Fruit fly (Drosophila melanogaster) whole organism, embryonic: ENCODE data around the gene chic.

Source experiments
- Adf1 ChIP-seq: fragments of 200-800 bp; sonication (Bioruptor generic); IDR thresholded peaks from 2 replicates; pipeline ENCODE4 v1.3.6; 2022; ENCODE audit warnings: missing biosample characterization, missing genetic modification characterization
- Asciz ChIP-seq: fragments of 200-800 bp; sonication (Bioruptor generic); optimal IDR thresholded peaks from 2 replicates; lab custom pipeline; 2017; ENCODE audit warnings: missing biosample characterization, mild to moderate bottlenecking, missing genetic modification characterization, missing genetic modification reagents
- CG1024 ChIP-seq: fragments of 200-800 bp; sonication (Bioruptor generic); IDR thresholded peaks from 2 replicates; pipeline ENCODE4 v1.3.6; 2022; ENCODE audit warnings: missing biosample characterization, missing genetic modification characterization
- CG11560 ChIP-seq: fragments of 200-800 bp; sonication (Bioruptor generic); IDR thresholded peaks from 3 replicates; pipeline ENCODE4 v1.3.6; 2022; ENCODE audit warnings: missing biosample characterization, missing genetic modification characterization
- CG11723 ChIP-seq: fragments of 200-800 bp; sonication (Bioruptor generic); optimal IDR thresholded peaks from 2 replicates; lab custom pipeline; 2017; ENCODE audit warnings: missing biosample characterization, mild to moderate bottlenecking, missing genetic modification characterization
- CG12104 ChIP-seq: fragments of 200-800 bp; sonication (Bioruptor generic); optimal IDR thresholded peaks from 3 replicates; lab custom pipeline; 2016; ENCODE audit warnings: missing biosample characterization, missing genetic modification characterization
- CG12155 ChIP-seq: fragments of 200-800 bp; sonication (Bioruptor generic); optimal IDR thresholded peaks from 3 replicates; lab custom pipeline; 2016; ENCODE audit warnings: missing biosample characterization, missing genetic modification characterization
- CG12299 ChIP-seq: fragments of 200-800 bp; sonication (Bioruptor generic); optimal IDR thresholded peaks from 2 replicates; lab custom pipeline; 2018; ENCODE audit warnings: missing biosample characterization, mild to moderate bottlenecking, missing genetic modification characterization
- CG12769 ChIP-seq: fragments of 200-800 bp; sonication (Bioruptor generic); optimal IDR thresholded peaks from 2 replicates; lab custom pipeline; 2019; ENCODE audit warnings: missing biosample characterization, mild to moderate bottlenecking, missing genetic modification characterization, moderate library complexity
- CG15601 ChIP-seq: fragments of 200-800 bp; sonication (Bioruptor generic); optimal IDR thresholded peaks from 3 replicates; lab custom pipeline; 2019; ENCODE audit warnings: missing biosample characterization, mild to moderate bottlenecking, missing genetic modification characterization, moderate library complexity
- CG1602 ChIP-seq: fragments of 200-800 bp; sonication (Bioruptor generic); optimal IDR thresholded peaks from 3 replicates; lab custom pipeline; 2016; ENCODE audit warnings: missing biosample characterization, missing genetic modification characterization
- CG17568 ChIP-seq: fragments of 200-800 bp; sonication (Bioruptor generic); optimal IDR thresholded peaks from 2 replicates; lab custom pipeline; 2018; ENCODE audit warnings: missing biosample characterization, mild to moderate bottlenecking, missing genetic modification characterization, moderate library complexity
- CG17802 ChIP-seq: fragments of 200-800 bp; sonication (Bioruptor generic); optimal IDR thresholded peaks from 2 replicates; lab custom pipeline; 2018; ENCODE audit warnings: missing biosample characterization, mild to moderate bottlenecking, missing genetic modification characterization, moderate library complexity
- CG2120 ChIP-seq: fragments of 200-800 bp; sonication (Bioruptor generic); optimal IDR thresholded peaks from 3 replicates; lab custom pipeline; 2016; ENCODE audit warnings: missing biosample characterization, missing genetic modification characterization
- CG3065 ChIP-seq: fragments of 200-800 bp; sonication (Bioruptor generic); optimal IDR thresholded peaks from 2 replicates; lab custom pipeline; 2016; ENCODE audit warnings: missing biosample characterization, missing genetic modification characterization
- CG31441 ChIP-seq: fragments of 200-800 bp; sonication (Bioruptor generic); IDR thresholded peaks from 2 replicates; pipeline ENCODE4 v1.3.6; 2022; ENCODE audit warnings: missing biosample characterization, missing genetic modification characterization
- CG34224 ChIP-seq: fragments of 200-800 bp; sonication (Bioruptor generic); IDR thresholded peaks from 3 replicates; pipeline ENCODE4 v1.3.6; 2022; ENCODE audit warnings: missing biosample characterization, missing genetic modification characterization; ENCODE audit not compliant: partially characterized antibody
- CG3847 ChIP-seq: fragments of 200-800 bp; sonication (Bioruptor generic); IDR thresholded peaks from 2 replicates; pipeline ENCODE4 v1.3.6; 2022; ENCODE audit warnings: missing biosample characterization, missing genetic modification characterization
- CG4282 ChIP-seq: fragments of 200-800 bp; sonication (Bioruptor generic); optimal IDR thresholded peaks from 2 replicates; lab custom pipeline; 2016; ENCODE audit warnings: missing biosample characterization, missing genetic modification characterization
- CG4617 ChIP-seq: fragments of 200-800 bp; sonication (Bioruptor generic); optimal IDR thresholded peaks from 3 replicates; lab custom pipeline; 2016; ENCODE audit warnings: missing biosample characterization, missing genetic modification characterization, borderline replicate concordance
- CG6254 ChIP-seq: fragments of 200-800 bp; sonication (Bioruptor generic); optimal IDR thresholded peaks from 3 replicates; lab custom pipeline; 2017; ENCODE audit warnings: mild to moderate bottlenecking, missing biosample characterization, missing genetic modification reagents, missing genetic modification characterization
- CG6654 ChIP-seq: fragments of 200-800 bp; sonication (Bioruptor generic); optimal IDR thresholded peaks from 2 replicates; lab custom pipeline; 2017; ENCODE audit warnings: missing biosample characterization, mild to moderate bottlenecking, missing genetic modification characterization
- CG6791 ChIP-seq: fragments of 200-800 bp; sonication (Bioruptor generic); IDR thresholded peaks from 3 replicates; pipeline ENCODE4 v1.3.6; 2022; ENCODE audit warnings: missing biosample characterization, missing genetic modification characterization; ENCODE audit not compliant: partially characterized antibody
- CG8478 ChIP-seq: fragments of >200 bp; optimal IDR thresholded peaks from 2 replicates; lab custom pipeline; 2018
- Chrac-16 ChIP-seq: fragments of 200-800 bp; sonication (Bioruptor generic); optimal IDR thresholded peaks from 3 replicates; lab custom pipeline; 2016; ENCODE audit warnings: missing biosample characterization, missing genetic modification characterization
- Deaf1 ChIP-seq: fragments of 200-800 bp; optimal IDR thresholded peaks from 3 replicates; lab custom pipeline; 2019; ENCODE audit warnings: missing biosample characterization, mild to moderate bottlenecking, missing genetic modification characterization, moderate library complexity
- H15 ChIP-seq: fragments of 200-800 bp; sonication (Bioruptor generic); IDR thresholded peaks from 3 replicates; pipeline ENCODE4 v1.3.6; 2022; ENCODE audit warnings: missing biosample characterization, missing genetic modification characterization
- HmgD ChIP-seq: fragments of 200-800 bp; sonication (Bioruptor generic); optimal IDR thresholded peaks from 3 replicates; lab custom pipeline; 2016; ENCODE audit warnings: missing biosample characterization, missing genetic modification characterization
- Kr ChIP-seq: fragments of 200-800 bp; sonication (Bioruptor generic); optimal IDR thresholded peaks from 2 replicates; lab custom pipeline; 2017; ENCODE audit warnings: missing biosample characterization, mild to moderate bottlenecking, missing genetic modification characterization
- Mad ChIP-seq: fragments of 200-800 bp; sonication (Bioruptor generic); optimal IDR thresholded peaks from 2 replicates; lab custom pipeline; 2016; ENCODE audit warnings: missing biosample characterization, missing genetic modification characterization
- Myb ChIP-seq: fragments of 200-800 bp; sonication (Bioruptor generic); optimal IDR thresholded peaks from 2 replicates; lab custom pipeline; 2016; ENCODE audit warnings: missing biosample characterization, missing genetic modification characterization
- NC2α ChIP-seq: fragments of 200-800 bp; sonication (Bioruptor generic); optimal IDR thresholded peaks from 2 replicates; lab custom pipeline; 2016; ENCODE audit warnings: missing biosample characterization, missing genetic modification characterization
- Ravus ChIP-seq: fragments of 200-800 bp; sonication (Bioruptor generic); IDR thresholded peaks from 2 replicates; pipeline ENCODE4 v1.3.6; 2022; ENCODE audit warnings: missing biosample characterization, missing genetic modification characterization
- Six4 ChIP-seq: fragments of 200-800 bp; sonication (Bioruptor generic); optimal IDR thresholded peaks from 2 replicates; lab custom pipeline; 2016; ENCODE audit warnings: missing biosample characterization, missing genetic modification characterization
- ac ChIP-seq: fragments of 200-800 bp; sonication (Bioruptor generic); optimal IDR thresholded peaks from 3 replicates; lab custom pipeline; 2017; ENCODE audit warnings: missing biosample characterization, mild to moderate bottlenecking, missing genetic modification characterization
- aop ChIP-seq: fragments of 200-800 bp; sonication (Bioruptor generic); IDR thresholded peaks from 2 replicates; pipeline ENCODE4 v1.3.6; 2022; ENCODE audit warnings: missing biosample characterization, missing genetic modification characterization
- cas ChIP-seq: fragments of 200-800 bp; sonication (Bioruptor generic); IDR thresholded peaks from 2 replicates; pipeline ENCODE4 v1.3.6; 2022; ENCODE audit warnings: missing biosample characterization, missing genetic modification characterization
- chn ChIP-seq: fragments of 200-800 bp; sonication (Bioruptor generic); optimal IDR thresholded peaks from 2 replicates; lab custom pipeline; 2016; ENCODE audit warnings: missing biosample characterization, missing genetic modification characterization
- croc ChIP-seq: fragments of 200-800 bp; sonication (Bioruptor generic); conservative IDR thresholded peaks from 3 replicates; pipeline ENCODE4 v1.3.6; 2022; ENCODE audit warnings: missing biosample characterization, missing genetic modification characterization
- disco-r ChIP-seq: fragments of 200-800 bp; sonication (Bioruptor generic); optimal IDR thresholded peaks from 2 replicates; lab custom pipeline; 2016; ENCODE audit warnings: missing biosample characterization, missing genetic modification characterization
- eve ChIP-seq, 2 experiments: fragments of >200 bp; optimal IDR thresholded peaks; 2 replicates each; lab custom pipeline; 2017; ENCODE audit warnings: missing biosample characterization in 2 of 2, missing genetic modification characterization in 2 of 2
- gce ChIP-seq: fragments of 200-800 bp; sonication (Bioruptor generic); IDR thresholded peaks from 3 replicates; pipeline ENCODE4 v1.3.6; 2022; ENCODE audit warnings: missing biosample characterization, missing genetic modification characterization
- gem ChIP-seq: fragments of 200-800 bp; sonication (Bioruptor generic); optimal IDR thresholded peaks from 2 replicates; lab custom pipeline; 2019; ENCODE audit warnings: missing biosample characterization, mild to moderate bottlenecking, missing genetic modification characterization, moderate library complexity
- gt ChIP-seq: fragments of 200-800 bp; sonication (Bioruptor generic); IDR thresholded peaks from 2 replicates; pipeline ENCODE4 v1.3.6; 2022; ENCODE audit warnings: missing biosample characterization, missing genetic modification characterization
- her ChIP-seq: fragments of 200-800 bp; sonication (Bioruptor generic); optimal IDR thresholded peaks from 2 replicates; lab custom pipeline; 2016; ENCODE audit warnings: missing biosample characterization, missing genetic modification characterization
- inv ChIP-seq: fragments of 200-800 bp; sonication (Bioruptor generic); IDR thresholded peaks from 2 replicates; pipeline ENCODE4 v1.3.6; 2022; ENCODE audit warnings: missing biosample characterization, missing genetic modification characterization; ENCODE audit not compliant: partially characterized antibody
- lov ChIP-seq, 2 experiments: fragments of 200-800 bp in 1 of 2; fragments of >200 bp in 1 of 2; sonication (Bioruptor generic) in 1 of 2; IDR thresholded peaks in 1 of 2; optimal IDR thresholded peaks in 1 of 2; 2 replicates in 1 of 2; 3 replicates in 1 of 2; pipeline versions ENCODE4 v1.3.6 to Lab custom; 2017 to 2022; ENCODE audit warnings: missing biosample characterization in 1 of 2, missing genetic modification characterization in 1 of 2
- schlank ChIP-seq: fragments of 200-800 bp; sonication (Bioruptor generic); optimal IDR thresholded peaks from 2 replicates; lab custom pipeline; 2018; ENCODE audit warnings: missing biosample characterization, mild to moderate bottlenecking, missing genetic modification characterization
- slp2 ChIP-seq: fragments of 200-800 bp; sonication (Bioruptor generic); optimal IDR thresholded peaks from 2 replicates; lab custom pipeline; 2016; ENCODE audit warnings: missing biosample characterization, missing genetic modification characterization
- zen ChIP-seq: fragments of 200-800 bp; sonication (Bioruptor generic); optimal IDR thresholded peaks from 3 replicates; lab custom pipeline; 2018; ENCODE audit warnings: missing biosample characterization, mild to moderate bottlenecking, missing genetic modification characterization, moderate library complexity

The chic gene

dm6 chr2L:6019352-6020131, 38.7 kb upstream of the chic start, which contains the start of gene H2.0:
H2.0 (minus strand) TSS chr2L:6019402.
- no peak; the same call in 2 of the 3 replicates for TF ChIP-seq croc
- no peak for TF ChIP-seq schlank
- no peak for TF ChIP-seq Six4
- TF ChIP-seq CG12769 = peak; percentile 34
- no peak for TF ChIP-seq CG12104
- TF ChIP-seq CG17802 (tag; lab: Kevin White, UChicago) = no peak
- TF ChIP-seq slp2 = no peak
- peak; percentile 36 for TF ChIP-seq CG15601 (tag; lab: Kevin White, UChicago)
- peak; percentile 29 for TF ChIP-seq CG2120 (GFP tag; lab: Kevin White, UChicago)
- no peak for TF ChIP-seq CG11560 (tag; lab: Robert Waterston, UW)
- peak; percentile 30 for TF ChIP-seq chn (GFP tag; lab: Kevin White, UChicago)
- no peak for TF ChIP-seq inv (GFP tag; lab: Robert Waterston, UW)
- no peak for TF ChIP-seq CG17568 (GFP tag; lab: Kevin White, UChicago)
- peak; percentile 73; the same call in 1 of the 2 replicates for TF ChIP-seq aop (GFP tag; lab: Robert Waterston, UW)
- no peak for TF ChIP-seq CG12155
- TF ChIP-seq gce (GFP tag; lab: Robert Waterston, UW) = no peak
- TF ChIP-seq CG6254 = no peak
- peak; percentile 20 for TF ChIP-seq zen (tag; lab: Kevin White, UChicago)
- TF ChIP-seq CG6654 (GFP tag; lab: Kevin White, UChicago) = no peak
- TF ChIP-seq CG6791 (GFP tag; lab: Robert Waterston, UW) = no peak
- TF ChIP-seq Deaf1 (tag; lab: Kevin White, UChicago) = peak; percentile 79
- TF ChIP-seq CG12299 (tag; lab: Kevin White, UChicago) = no peak
- TF ChIP-seq gem = peak; percentile 68
- TF ChIP-seq CG4617 (GFP tag; lab: Kevin White, UChicago) = no peak
- TF ChIP-seq CG11723 (GFP tag; lab: Kevin White, UChicago) = no peak
- no peak for TF ChIP-seq CG34224 (GFP tag; lab: Robert Waterston, UW)
- TF ChIP-seq lov (optimal IDR thresholded peaks at IDR 0.05; lab: Kevin White, UChicago) = no peak
- TF ChIP-seq lov (GFP tag; IDR thresholded peaks at IDR 0.05; lab: Robert Waterston, UW) = no peak
- TF ChIP-seq H15 (GFP tag; lab: Robert Waterston, UW) = no peak
- no peak for TF ChIP-seq her (GFP tag; lab: Kevin White, UChicago)
- no peak for TF ChIP-seq NC2α (GFP tag; lab: Kevin White, UChicago)
- peak; percentile 62 for TF ChIP-seq CG8478 (lab: Kevin White, UChicago)
- no peak for TF ChIP-seq Ravus (GFP tag; lab: Robert Waterston, UW)
- peak; percentile 18 for TF ChIP-seq Chrac-16 (GFP tag; lab: Kevin White, UChicago)
- no peak for TF ChIP-seq HmgD (GFP tag; lab: Kevin White, UChicago)
- no peak for TF ChIP-seq eve (GFP tag; optimal IDR thresholded peaks at IDR 0.05; lab: Kevin White, UChicago)
- no peak for TF ChIP-seq Asciz (GFP tag; lab: Kevin White, UChicago)
- no peak for TF ChIP-seq Mad (GFP tag; lab: Kevin White, UChicago)
- peak; percentile 7 for TF ChIP-seq Kr
- TF ChIP-seq CG3065 = no peak
- no peak for TF ChIP-seq gt (GFP tag; lab: Robert Waterston, UW)
- no peak for TF ChIP-seq Adf1 (GFP tag; lab: Robert Waterston, UW)
- peak; percentile 41 for TF ChIP-seq CG1602 (GFP tag; lab: Kevin White, UChicago)
- TF ChIP-seq CG3847 = no peak
- no peak for TF ChIP-seq cas (GFP tag; lab: Robert Waterston, UW)
- no peak for TF ChIP-seq CG4282 (GFP tag; lab: Kevin White, UChicago)
- TF ChIP-seq CG31441 (GFP tag; lab: Robert Waterston, UW) = peak; percentile 44
- TF ChIP-seq Myb (GFP tag; lab: Kevin White, UChicago) = no peak
- TF ChIP-seq CG1024 (GFP tag; lab: Robert Waterston, UW) = 0 out of 2 replicates have a peak, but pooled peaks have one; percentile 17
- TF ChIP-seq disco-r (GFP tag; lab: Kevin White, UChicago) = peak; percentile 4
- peak; percentile 24 for TF ChIP-seq ac
